Worm (Caenorhabditis elegans): ENCODE results near the gene ins-32.
"Not testable (repeated sequence)": the region's sequence is repeated elsewhere in the genome, so short reads cannot be mapped to it uniquely, and the experiment has no call there.

ins-32 gene

DNA sequence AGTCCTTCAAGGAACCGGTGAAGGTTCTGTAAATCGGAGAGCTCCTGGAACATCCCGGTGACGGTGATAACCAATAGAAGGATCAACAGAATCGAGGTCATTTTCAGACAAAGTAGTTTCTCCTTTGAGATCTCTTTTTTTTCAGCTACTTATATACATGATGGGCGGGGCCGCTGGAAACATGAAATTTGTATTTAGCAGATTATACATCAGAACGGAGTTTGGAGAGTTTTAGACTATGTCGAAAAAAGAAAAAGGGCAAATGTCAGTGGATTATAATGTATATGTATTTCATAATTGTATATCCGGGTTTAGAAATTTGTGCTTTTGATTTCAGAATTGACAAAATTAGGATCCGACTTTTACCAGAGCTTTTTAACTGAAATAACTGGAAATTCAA lies at the start of gene ins-32:
ins-32 (minus strand) TSS at position 101 of the 400 bp plus-strand sequence.
- no peak for TF ChIP-seq dao-5 (tag; optimal IDR thresholded peaks at IDR 0.05)
- TF ChIP-seq him-1 (tag; optimal IDR thresholded peaks at IDR 0.05), result no peak

DNA sequence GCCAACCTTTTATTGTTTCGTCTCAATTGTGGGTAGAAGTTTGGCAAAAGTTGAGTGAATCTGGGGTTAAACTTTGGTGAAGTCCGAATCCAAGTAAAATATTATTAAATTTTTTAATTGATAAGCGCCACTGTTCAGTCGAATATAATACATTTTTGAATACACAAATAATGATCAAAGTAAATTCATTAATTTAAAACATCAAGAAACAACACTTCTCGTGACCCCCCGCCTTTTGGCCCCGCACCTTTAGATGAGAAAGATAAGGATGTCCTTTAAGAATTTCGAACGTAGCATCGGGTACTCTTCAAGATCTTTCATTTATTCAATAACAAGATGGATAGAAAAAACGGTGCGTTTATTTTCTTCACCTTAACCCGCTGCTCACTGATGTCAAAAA lies 49.5 kb upstream of the ins-32 start, which contains the start of gene nhr-257:
nhr-257 (plus strand) TSS at position 301 of the 400 bp plus-strand sequence.
- no peak for TF ChIP-seq W03F9.2 (tag; optimal IDR thresholded peaks at IDR 0.05)
- no peak for TF ChIP-seq him-1 (tag; optimal IDR thresholded peaks at IDR 0.05)
- no peak for TF ChIP-seq dao-5 (tag; optimal IDR thresholded peaks at IDR 0.05)

DNA sequence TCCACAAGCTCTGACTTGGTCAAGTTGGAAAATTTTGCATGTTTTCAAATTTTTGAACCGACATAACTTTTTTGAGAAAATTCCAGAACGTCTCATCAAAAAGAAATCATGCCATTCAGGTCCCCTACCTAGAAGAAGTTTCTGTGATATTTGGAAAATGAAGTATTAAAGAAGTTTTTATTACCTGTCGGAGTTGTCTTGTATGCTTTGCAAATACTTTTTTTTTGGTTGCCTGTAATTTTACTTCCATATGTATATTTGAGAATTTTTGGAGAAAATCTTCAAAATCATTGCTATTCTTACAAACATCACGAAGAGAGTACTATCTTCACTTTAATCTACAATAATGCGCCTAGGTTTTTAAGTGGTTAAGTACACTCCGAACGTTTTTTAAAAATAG lies 47.5 kb upstream of the ins-32 start, which contains the start of gene nhr-72:
nhr-72 (minus strand) TSS at position 101 of the 400 bp plus-strand sequence.
- TF ChIP-seq dao-5 (tag; optimal IDR thresholded peaks at IDR 0.05) (no peak), him-1 (tag; optimal IDR thresholded peaks at IDR 0.05) (no peak), W03F9.2 (tag; optimal IDR thresholded peaks at IDR 0.05) (no peak)

DNA sequence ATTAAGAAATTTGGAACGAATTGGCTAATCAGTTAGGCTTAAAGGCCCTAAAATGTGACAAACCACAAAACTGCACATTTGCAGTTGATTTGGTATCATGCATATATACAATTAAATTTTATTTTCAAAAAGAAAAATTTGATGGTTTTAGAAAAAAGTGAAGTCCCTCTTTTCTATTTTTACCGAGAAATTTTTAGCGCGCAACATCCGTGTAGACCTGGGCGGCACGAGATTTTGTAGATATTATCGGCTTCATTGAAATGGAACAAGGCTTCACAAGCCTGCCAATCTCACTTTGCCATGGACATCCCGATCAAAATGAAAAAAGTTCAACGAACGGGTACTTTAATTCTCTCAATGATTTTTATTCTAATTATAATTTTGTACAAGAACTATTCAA lies 42.9 kb upstream of the ins-32 start, which contains the start of gene C17A2.2:
C17A2.2 (plus strand) TSS at position 301 of the 400 bp plus-strand sequence.
- no peak for TF ChIP-seq W03F9.2 (tag; optimal IDR thresholded peaks at IDR 0.05)

DNA sequence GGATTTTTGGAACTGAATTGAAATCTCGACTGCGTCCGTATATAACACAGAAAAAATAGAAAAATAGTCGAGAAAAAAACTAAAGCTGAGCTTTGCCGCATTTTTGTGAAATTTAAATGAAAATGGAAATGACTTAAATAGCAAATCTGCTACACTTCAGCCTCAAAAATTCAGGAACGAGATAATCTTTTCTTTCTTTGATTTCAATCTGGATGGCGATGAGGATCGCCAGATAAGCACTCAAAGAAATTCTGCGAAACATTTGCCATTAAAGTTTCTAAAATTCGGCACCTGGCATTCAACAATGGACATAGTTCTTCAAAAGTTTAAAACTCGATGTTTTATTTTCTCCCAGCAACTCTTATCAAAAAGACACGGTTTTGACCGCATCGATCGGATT lies 40.2 kb upstream of the ins-32 start, which contains the start of the genes C17A2.7 and C17A2.3:
C17A2.7 (minus strand) TSS at position 101 of the 400 bp plus-strand sequence.
C17A2.3 (plus strand) TSS at position 305 of the 400 bp plus-strand sequence.
- no peak for TF ChIP-seq W03F9.2 (tag; optimal IDR thresholded peaks at IDR 0.05)
- TF ChIP-seq him-1 (tag; optimal IDR thresholded peaks at IDR 0.05), result no peak
- no peak for TF ChIP-seq dao-5 (tag; optimal IDR thresholded peaks at IDR 0.05)

DNA sequence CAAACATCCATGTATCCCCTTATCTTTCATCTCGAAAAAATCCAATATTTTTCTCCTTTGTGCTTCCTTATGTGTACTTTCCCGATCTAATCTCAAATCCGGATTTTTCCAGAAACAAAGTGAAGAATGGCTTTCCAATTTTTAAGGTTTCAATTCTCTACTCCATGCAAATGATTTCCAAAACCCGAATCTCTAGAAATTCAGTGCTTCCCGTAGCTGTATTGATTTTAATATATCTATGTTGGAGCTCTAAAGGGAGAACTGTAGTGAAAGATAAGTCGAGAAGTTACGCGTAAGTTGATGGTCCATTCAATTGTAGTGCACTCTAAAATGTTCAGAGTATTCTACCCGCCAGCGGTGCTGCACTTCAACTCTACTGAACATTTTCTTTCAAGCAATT lies 36.4 kb upstream of the ins-32 start, which contains the start of gene C17A2.4:
C17A2.4 (plus strand) TSS at position 301 of the 400 bp plus-strand sequence.
- TF ChIP-seq dao-5 (tag; optimal IDR thresholded peaks at IDR 0.05), result no peak
- no peak for TF ChIP-seq him-1 (tag; optimal IDR thresholded peaks at IDR 0.05)
- no peak for TF ChIP-seq W03F9.2 (tag; optimal IDR thresholded peaks at IDR 0.05)

DNA sequence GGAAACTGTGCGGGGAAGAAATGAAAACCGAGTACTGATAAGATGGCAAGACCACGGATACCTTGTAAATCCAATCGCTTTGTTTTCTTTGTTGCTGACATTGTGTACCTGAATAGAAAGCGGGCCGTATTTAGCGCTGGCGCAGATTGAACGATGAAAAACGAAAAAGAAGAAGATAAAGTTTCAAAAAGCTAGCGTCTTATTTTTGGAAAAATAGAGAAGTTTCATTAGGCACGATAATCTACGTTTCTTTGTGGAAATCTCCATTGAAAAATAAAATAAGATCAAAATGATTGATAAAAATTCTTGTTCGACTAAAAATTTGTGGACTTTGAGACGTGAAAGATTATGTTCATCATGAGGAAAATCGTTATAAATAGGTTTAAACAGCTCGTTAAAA lies 32.8 kb upstream of the ins-32 start, which contains the start of gene oac-4:
oac-4 (minus strand) TSS at position 101 of the 400 bp plus-strand sequence.
- TF ChIP-seq W03F9.2 (tag; optimal IDR thresholded peaks at IDR 0.05) (no peak), dao-5 (tag; optimal IDR thresholded peaks at IDR 0.05) (no peak), him-1 (tag; optimal IDR thresholded peaks at IDR 0.05) (no peak)

DNA sequence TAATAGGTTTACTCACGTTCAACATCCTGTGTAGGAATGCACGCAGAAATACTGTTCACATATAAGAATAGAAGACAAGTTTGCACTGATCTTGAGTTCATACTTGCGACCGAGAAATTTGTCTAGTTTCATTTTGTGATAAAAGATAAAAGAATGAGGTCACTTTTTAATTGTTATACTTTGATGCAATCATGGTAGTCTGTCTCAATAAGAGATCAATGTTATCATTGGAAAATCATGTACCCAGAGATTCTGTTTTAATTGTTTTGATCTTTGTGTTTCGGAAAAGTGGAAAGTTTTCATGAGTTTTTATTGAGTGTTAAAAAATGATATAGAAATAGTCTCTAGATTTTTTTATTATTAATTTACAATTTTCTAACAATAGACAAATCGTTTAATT lies 29.3 kb upstream of the ins-32 start, which contains the start of gene F54D10.9:
F54D10.9 (minus strand) TSS at position 101 of the 400 bp plus-strand sequence.
- TF ChIP-seq him-1 (tag; optimal IDR thresholded peaks at IDR 0.05), result no peak
- no peak for TF ChIP-seq dao-5 (tag; optimal IDR thresholded peaks at IDR 0.05)
- TF ChIP-seq W03F9.2 (tag; optimal IDR thresholded peaks at IDR 0.05), result no peak

DNA sequence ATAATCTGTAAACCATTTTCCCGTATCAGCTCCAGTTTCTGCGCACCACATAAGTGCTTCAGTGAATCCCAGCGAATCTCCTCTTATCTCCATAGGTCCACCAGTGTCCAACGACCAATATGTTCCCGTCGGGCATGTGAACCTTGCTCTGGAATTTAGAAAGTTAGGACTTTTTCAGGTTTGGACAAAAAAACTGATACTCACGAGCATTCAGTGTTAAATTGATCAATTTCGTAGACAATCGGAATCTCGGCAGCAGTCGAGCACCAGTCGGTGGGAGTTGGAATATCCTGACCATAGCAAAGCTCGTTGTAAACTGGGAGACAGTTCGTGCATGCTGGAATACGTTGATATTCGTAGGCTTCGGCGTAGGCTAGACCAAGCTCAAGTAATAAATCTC lies 26.5 kb upstream of the ins-32 start:
- TF ChIP-seq him-1 (tag; optimal IDR thresholded peaks at IDR 0.05) (no peak), W03F9.2 (tag; optimal IDR thresholded peaks at IDR 0.05) (no peak), dao-5 (tag; optimal IDR thresholded peaks at IDR 0.05) (no peak)

DNA sequence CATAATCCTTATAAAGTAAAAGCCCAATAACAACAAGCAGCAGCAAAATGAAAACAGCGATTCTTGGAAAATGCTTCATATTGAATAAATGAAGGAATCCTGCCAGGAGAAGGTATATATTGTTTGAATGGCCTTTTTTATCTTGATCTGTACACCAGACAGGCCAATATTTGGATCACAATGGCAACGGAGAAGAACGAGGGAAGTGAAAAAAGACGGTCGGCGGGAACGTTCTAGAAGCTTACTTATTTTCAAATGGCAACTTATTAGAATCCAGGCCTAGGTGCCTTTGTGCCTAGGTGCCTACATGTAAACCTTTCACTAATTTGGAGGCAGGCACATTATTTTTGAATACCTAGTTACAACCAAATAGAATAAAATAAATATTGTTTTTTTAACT lies 24.7 kb upstream of the ins-32 start, which contains the start of gene F54D10.8:
F54D10.8 (minus strand) TSS at position 101 of the 400 bp plus-strand sequence.
- no peak for TF ChIP-seq him-1 (tag; optimal IDR thresholded peaks at IDR 0.05)
- no peak for TF ChIP-seq W03F9.2 (tag; optimal IDR thresholded peaks at IDR 0.05)
- TF ChIP-seq dao-5 (tag; optimal IDR thresholded peaks at IDR 0.05), result no peak

DNA sequence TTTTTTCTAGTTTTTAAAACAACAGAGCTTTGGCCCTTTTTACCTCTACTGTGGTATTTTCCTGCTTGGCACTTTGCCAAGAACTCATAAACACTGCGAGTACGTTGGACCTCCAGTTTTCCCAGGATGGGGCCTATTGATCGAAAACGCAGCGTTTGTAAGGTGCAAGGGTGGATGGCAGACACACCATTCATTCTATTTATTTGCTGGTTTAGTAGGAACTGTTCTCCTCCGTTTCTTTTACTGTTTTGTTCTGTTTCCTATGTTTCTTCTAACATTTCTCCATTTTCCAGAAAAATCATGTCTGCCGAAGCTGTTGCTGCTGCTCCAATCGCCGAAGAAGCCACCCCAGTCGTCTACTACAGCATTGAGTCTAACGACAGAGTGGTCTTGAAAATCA lies 20.7 kb upstream of the ins-32 start, which contains the start of gene skr-15:
skr-15 (plus strand) TSS at position 301 of the 400 bp plus-strand sequence.
- no peak for TF ChIP-seq him-1 (tag; optimal IDR thresholded peaks at IDR 0.05)
- no peak for TF ChIP-seq W03F9.2 (tag; optimal IDR thresholded peaks at IDR 0.05)
- no peak for TF ChIP-seq dao-5 (tag; optimal IDR thresholded peaks at IDR 0.05)

DNA sequence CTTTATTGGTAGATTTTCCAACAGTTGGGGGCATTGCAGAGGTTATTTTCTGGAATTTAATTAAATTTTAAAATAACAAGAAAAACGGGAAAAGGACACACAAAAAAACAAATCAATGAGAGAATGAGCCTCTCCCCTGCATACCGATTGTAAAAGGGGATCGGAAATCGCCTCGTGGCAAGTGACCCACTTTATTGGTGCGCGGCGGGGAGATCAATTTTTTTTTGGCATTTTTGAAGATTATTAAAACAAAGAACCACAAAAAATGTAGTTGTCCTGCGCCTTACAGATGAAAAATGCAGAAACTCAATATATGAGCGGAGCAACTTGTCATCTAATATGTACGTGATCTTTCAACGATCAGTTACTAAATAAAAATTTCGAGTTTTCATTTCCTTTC lies 18.1 kb upstream of the ins-32 start, which contains the start of gene F54D10.7:
F54D10.7 (minus strand) TSS at position 49 of the 400 bp plus-strand sequence.
- no peak for TF ChIP-seq dao-5 (tag; optimal IDR thresholded peaks at IDR 0.05)
- TF ChIP-seq him-1 (tag; optimal IDR thresholded peaks at IDR 0.05), result no peak
- no peak for TF ChIP-seq W03F9.2 (tag; optimal IDR thresholded peaks at IDR 0.05)

DNA sequence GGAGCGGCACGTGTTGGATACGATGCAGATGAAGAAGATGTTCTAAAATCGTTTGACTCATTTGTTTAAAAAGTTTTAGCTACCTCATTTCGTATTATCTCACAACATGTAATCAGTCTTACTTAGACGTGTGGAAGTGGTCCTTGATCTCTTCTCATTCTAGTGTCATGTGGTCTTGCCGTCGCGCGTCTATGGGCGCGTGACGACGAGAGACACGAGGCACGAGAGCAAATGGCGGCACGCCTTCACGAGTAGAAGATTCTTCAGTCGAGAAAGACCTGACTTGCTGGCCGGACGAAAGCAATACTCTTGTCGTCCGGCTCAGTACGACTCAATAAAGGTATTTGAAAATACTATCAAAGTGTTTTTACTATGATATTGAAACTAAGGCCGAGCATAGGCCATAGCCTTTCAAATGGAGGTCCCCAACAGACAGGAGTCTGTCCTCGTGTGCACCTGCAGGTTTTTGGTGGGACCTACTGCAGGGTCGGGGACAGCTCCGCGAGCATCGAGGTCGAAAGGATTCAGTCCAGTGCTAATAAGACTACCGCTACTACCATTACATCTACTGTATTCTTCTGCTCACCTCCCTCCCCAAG lies 13.2 kb upstream of the ins-32 start, which contains the start of gene fbxa-24:
fbxa-24 (plus strand) TSS at position 276 of the 599 bp plus-strand sequence.
- not testable (repeated sequence) for TF ChIP-seq W03F9.2, him-1, dao-5 (tag; optimal IDR thresholded peaks at IDR 0.05)
